Fruit fly (Drosophila melanogaster): ENCODE data around the gene Ance.
A peak's percentile ranks its signal among the peaks of the same experiment; 100 is the strongest.

The Ance gene

DNA sequence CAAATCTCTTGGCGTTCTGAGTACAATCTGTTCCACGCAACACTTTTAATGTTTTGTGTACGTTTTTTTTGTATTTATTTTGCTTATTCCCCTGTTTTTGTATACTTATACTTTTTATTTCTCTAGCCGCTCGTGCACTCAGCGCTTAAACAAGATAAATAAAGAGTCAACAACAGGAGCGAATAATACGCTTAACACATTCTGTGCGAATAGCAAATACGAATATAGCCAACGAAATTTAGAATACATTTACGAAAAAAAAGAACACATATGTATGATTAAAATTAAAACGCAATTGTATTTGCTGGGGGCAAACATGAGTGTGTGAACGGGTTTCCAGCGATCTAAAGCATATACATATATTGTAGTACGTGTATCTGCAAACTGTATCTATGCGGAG is 23.5 kb upstream of the Ance start (continued):
- no peak for TF ChIP-seq fru (optimal IDR thresholded peaks at IDR 0.05)
- peak; percentile 28 for TF ChIP-seq Dek (tag; optimal IDR thresholded peaks at IDR 0.05)
- TF ChIP-seq Sry-β (GFP tag; optimal IDR thresholded peaks at IDR 0.05), result no peak
- no peak for TF ChIP-seq cato (GFP tag; optimal IDR thresholded peaks at IDR 0.05; ENCODE audit: borderline replicate concordance)
- no peak for TF ChIP-seq CG2199 (GFP tag; IDR thresholded peaks at IDR 0.05)
- TF ChIP-seq CG7928 (GFP tag; optimal IDR thresholded peaks at IDR 0.05), result no peak
- TF ChIP-seq Tbp (GFP tag; optimal IDR thresholded peaks at IDR 0.05), result no peak
- TF ChIP-seq CG13775 (GFP tag; optimal IDR thresholded peaks at IDR 0.05), result no peak
- no peak for TF ChIP-seq Lim3 (GFP tag; IDR thresholded peaks at IDR 0.05)
- TF ChIP-seq dm (GFP tag; optimal IDR thresholded peaks at IDR 0.05), result no peak
- no peak for TF ChIP-seq yki (optimal IDR thresholded peaks at IDR 0.05)
- TF ChIP-seq CG9727 (GFP tag; optimal IDR thresholded peaks at IDR 0.05), result no peak
- no peak for TF ChIP-seq CG30403 (GFP tag; optimal IDR thresholded peaks at IDR 0.05)
- TF ChIP-seq Bdp1 (GFP tag; optimal IDR thresholded peaks at IDR 0.05), result no peak
- no peak for TF ChIP-seq CG43689 (GFP tag; IDR thresholded peaks at IDR 0.05)
- no peak for TF ChIP-seq E2f2 (GFP tag; IDR thresholded peaks at IDR 0.05)
- no peak for TF ChIP-seq Aef1 (GFP tag; IDR thresholded peaks at IDR 0.05)
- no peak for TF ChIP-seq ac (GFP tag; optimal IDR thresholded peaks at IDR 0.05)
- no peak for TF ChIP-seq lov (optimal IDR thresholded peaks at IDR 0.05)
- TF ChIP-seq lov (GFP tag; IDR thresholded peaks at IDR 0.05), result no peak
- TF ChIP-seq HmgD (GFP tag; optimal IDR thresholded peaks at IDR 0.05), result no peak
- TF ChIP-seq HLH3B (GFP tag; IDR thresholded peaks at IDR 0.05), result no peak
- TF ChIP-seq Elba2 (GFP tag; optimal IDR thresholded peaks at IDR 0.05), result no peak
- TF ChIP-seq grau (tag; optimal IDR thresholded peaks at IDR 0.05), result peak; percentile 6
- no peak for TF ChIP-seq gcm (GFP tag; optimal IDR thresholded peaks at IDR 0.05)
- TF ChIP-seq CG15479 (GFP tag; optimal IDR thresholded peaks at IDR 0.05), result no peak
- TF ChIP-seq ato (GFP tag; IDR thresholded peaks at IDR 0.05; ENCODE audit: partially characterized antibody), result no peak
- no peak for TF ChIP-seq gsb-n (tag; optimal IDR thresholded peaks at IDR 0.05)
- TF ChIP-seq CG31388 (GFP tag; optimal IDR thresholded peaks at IDR 0.05), result no peak
- no peak for TF ChIP-seq Hr51 (GFP tag; optimal IDR thresholded peaks at IDR 0.05)
- TF ChIP-seq cwo (GFP tag; optimal IDR thresholded peaks at IDR 0.05), result peak; percentile 16
- no peak for TF ChIP-seq croc (GFP tag; conservative IDR thresholded peaks at IDR 0.05)
- TF ChIP-seq lbe (GFP tag; optimal IDR thresholded peaks at IDR 0.05), result peak; percentile 74
- no peak for TF ChIP-seq fu2 (GFP tag; optimal IDR thresholded peaks at IDR 0.05)
- no peak for TF ChIP-seq CG12299 (tag; optimal IDR thresholded peaks at IDR 0.05)
- TF ChIP-seq nom (GFP tag; optimal IDR thresholded peaks at IDR 0.05), result no peak
- TF ChIP-seq nerfin-2 (GFP tag; IDR thresholded peaks at IDR 0.05; ENCODE audit: partially characterized antibody), result no peak
- TF ChIP-seq Gug (GFP tag; IDR thresholded peaks at IDR 0.05), result no peak
- no peak for TF ChIP-seq CG10321 (GFP tag; IDR thresholded peaks at IDR 0.05)
- no peak for TF ChIP-seq hb (GFP tag; IDR thresholded peaks at IDR 0.05; ENCODE audit: partially characterized antibody)
- TF ChIP-seq CrebB (tag; optimal IDR thresholded peaks at IDR 0.05), result no peak
- TF ChIP-seq CG1024 (GFP tag; IDR thresholded peaks at IDR 0.05), result no peak
- TF ChIP-seq CG2116 (GFP tag; optimal IDR thresholded peaks at IDR 0.05), result no peak
- TF ChIP-seq dati (GFP tag; IDR thresholded peaks at IDR 0.05), result no peak
- TF ChIP-seq vfl (GFP tag; optimal IDR thresholded peaks at IDR 0.05), result no peak
- 0 out of 2 replicates have a peak, but pooled peaks have one; percentile 14 for TF ChIP-seq CG3847 (GFP tag; IDR thresholded peaks at IDR 0.05)
- no peak for TF ChIP-seq CG18764 (GFP tag; optimal IDR thresholded peaks at IDR 0.05)
- no peak for TF ChIP-seq inv (GFP tag; IDR thresholded peaks at IDR 0.05; ENCODE audit: partially characterized antibody)
- TF ChIP-seq luna (GFP tag; optimal IDR thresholded peaks at IDR 0.05), result no peak
- no peak for TF ChIP-seq run (tag; optimal IDR thresholded peaks at IDR 0.05)
- TF ChIP-seq ind (GFP tag; optimal IDR thresholded peaks at IDR 0.05), result no peak
- TF ChIP-seq CG15514 (GFP tag; optimal IDR thresholded peaks at IDR 0.05), result peak; percentile 45
- TF ChIP-seq gcm2 (GFP tag; optimal IDR thresholded peaks at IDR 0.05), result no peak

Data from whole organism, embryonic.